Fruit fly (Drosophila melanogaster): ENCODE results near the gene CenG1A.

CenG1A gene

dm6 chr2L:13835959-13836358, 595 bp downstream of the CenG1A start:
- TF ChIP-seq acj6 (GFP tag; optimal IDR thresholded peaks at IDR 0.05) (no peak), eg (GFP tag; IDR thresholded peaks at IDR 0.05) (0 out of 3 replicates have a peak, but pooled peaks have one; percentile 19)

DNA sequence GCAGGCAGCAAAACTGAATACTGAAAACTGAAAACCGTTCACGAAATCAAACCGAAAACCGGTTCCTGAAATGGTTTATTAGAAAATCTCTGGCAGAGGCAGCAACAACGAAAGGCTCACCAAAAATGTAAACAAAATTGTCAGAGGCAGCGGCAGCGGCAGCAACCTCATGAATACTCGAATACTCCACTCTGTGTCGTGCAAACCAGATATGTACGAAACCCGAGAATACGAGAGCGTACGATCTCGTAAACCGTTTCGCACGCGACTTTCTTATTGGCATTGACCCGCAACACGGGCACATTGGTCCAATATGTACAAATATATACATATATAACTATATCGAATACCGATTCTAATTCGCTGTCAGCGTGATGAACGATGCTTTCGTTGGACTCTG, 2.2 kb downstream of the CenG1A start:
- no peak for TF ChIP-seq CG34406 (GFP tag; optimal IDR thresholded peaks at IDR 0.05)
- TF ChIP-seq CG8319 (GFP tag; optimal IDR thresholded peaks at IDR 0.05), result no peak
- no peak for TF ChIP-seq CG4318 (GFP tag; optimal IDR thresholded peaks at IDR 0.05)
- TF ChIP-seq pdm3 (GFP tag; optimal IDR thresholded peaks at IDR 0.05), result no peak
- TF ChIP-seq Lpt (GFP tag; optimal IDR thresholded peaks at IDR 0.05), result peak; percentile 20
- TF ChIP-seq eg (GFP tag; IDR thresholded peaks at IDR 0.05), result no peak
- TF ChIP-seq fd85E (GFP tag; optimal IDR thresholded peaks at IDR 0.05), result no peak
- TF ChIP-seq vri (GFP tag; optimal IDR thresholded peaks at IDR 0.05), result peak; percentile 16
- TF ChIP-seq CG6276 (GFP tag; optimal IDR thresholded peaks at IDR 0.05), result no peak
- no peak for TF ChIP-seq cyc (GFP tag; optimal IDR thresholded peaks at IDR 0.05)
- TF ChIP-seq Ets96B (tag; optimal IDR thresholded peaks at IDR 0.05), result no peak
- TF ChIP-seq Hr39 (GFP tag; optimal IDR thresholded peaks at IDR 0.05), result no peak
- no peak for TF ChIP-seq Gug (GFP tag; IDR thresholded peaks at IDR 0.05)
- TF ChIP-seq CG31627 (GFP tag; optimal IDR thresholded peaks at IDR 0.05), result no peak
- TF ChIP-seq CG3032 (tag; optimal IDR thresholded peaks at IDR 0.05), result no peak
- no peak for TF ChIP-seq fd59A (GFP tag; optimal IDR thresholded peaks at IDR 0.05)
- no peak for TF ChIP-seq lz (GFP tag; optimal IDR thresholded peaks at IDR 0.05)
- no peak for TF ChIP-seq Ets21C (GFP tag; optimal IDR thresholded peaks at IDR 0.05)
- TF ChIP-seq CG32006 (GFP tag; optimal IDR thresholded peaks at IDR 0.05), result no peak
- TF ChIP-seq Sox14 (GFP tag; optimal IDR thresholded peaks at IDR 0.05), result no peak
- peak; percentile 29 for TF ChIP-seq Blimp-1 (GFP tag; optimal IDR thresholded peaks at IDR 0.05)
- TF ChIP-seq CG11902 (GFP tag; optimal IDR thresholded peaks at IDR 0.05), result no peak
- peak in 1 of 2 experiments; percentile 60 for TF ChIP-seq ss (GFP tag; optimal IDR thresholded peaks at IDR 0.05)
- no peak for TF ChIP-seq Sox15 (GFP tag; optimal IDR thresholded peaks at IDR 0.05)
- TF ChIP-seq acj6 (GFP tag; optimal IDR thresholded peaks at IDR 0.05), result no peak
- 0 out of 3 replicates have a peak, but pooled peaks have one; percentile 35 for TF ChIP-seq CG6163 (GFP tag; IDR thresholded peaks at IDR 0.05)
- no peak for TF ChIP-seq CG10669 (GFP tag; optimal IDR thresholded peaks at IDR 0.05)
- TF ChIP-seq CG11762 (GFP tag; optimal IDR thresholded peaks at IDR 0.05; ENCODE audit: insufficient read depth), result no peak
- no peak for TF ChIP-seq Met (GFP tag; optimal IDR thresholded peaks at IDR 0.05)
- TF ChIP-seq spab (GFP tag; optimal IDR thresholded peaks at IDR 0.05), result no peak
- TF ChIP-seq esn (GFP tag; optimal IDR thresholded peaks at IDR 0.05), result no peak
- TF ChIP-seq topi (GFP tag; optimal IDR thresholded peaks at IDR 0.05), result peak; percentile 4
- no peak for TF ChIP-seq CG6854 (GFP tag; optimal IDR thresholded peaks at IDR 0.05)
- TF ChIP-seq CG16779 (tag; optimal IDR thresholded peaks at IDR 0.05), result no peak
- TF ChIP-seq CG8119 (GFP tag; IDR thresholded peaks at IDR 0.05), result no peak
- no peak for TF ChIP-seq Smox (GFP tag; optimal IDR thresholded peaks at IDR 0.05)
- no peak for TF ChIP-seq CG10631 (GFP tag; optimal IDR thresholded peaks at IDR 0.05)
- TF ChIP-seq CG6792 (GFP tag; optimal IDR thresholded peaks at IDR 0.05), result no peak
- no peak for TF ChIP-seq salr (GFP tag; optimal IDR thresholded peaks at IDR 0.05)
- no peak for TF ChIP-seq OdsH (GFP tag; optimal IDR thresholded peaks at IDR 0.05)
- no peak for TF ChIP-seq Eip75B (GFP tag; optimal IDR thresholded peaks at IDR 0.05)
- TF ChIP-seq CG9139 (GFP tag; optimal IDR thresholded peaks at IDR 0.05), result no peak
- TF ChIP-seq dac (GFP tag; optimal IDR thresholded peaks at IDR 0.05), result no peak
- no peak for TF ChIP-seq achi (GFP tag; optimal IDR thresholded peaks at IDR 0.05)
- TF ChIP-seq fkh (GFP tag; optimal IDR thresholded peaks at IDR 0.05), result no peak
- no peak for TF ChIP-seq Hr4 (GFP tag; optimal IDR thresholded peaks at IDR 0.05)
- no peak for TF ChIP-seq net (GFP tag; optimal IDR thresholded peaks at IDR 0.05)
- TF ChIP-seq CG3919 (GFP tag; optimal IDR thresholded peaks at IDR 0.05), result no peak
- no peak for TF ChIP-seq Eip93F (GFP tag; optimal IDR thresholded peaks at IDR 0.05)
- no peak for TF ChIP-seq CG11294 (GFP tag; IDR thresholded peaks at IDR 0.05)
- no peak for TF ChIP-seq Sox102F (GFP tag; optimal IDR thresholded peaks at IDR 0.05)

Measured in whole organism, prepupa.